Worm (Caenorhabditis elegans) whole organism, L2 larva: Measurements from ENCODE around the gene ssna-1.

Experiments
- F13H6.1 ChIP-seq: sonication (generic microtip); optimal IDR thresholded peaks from 2 replicates; lab custom pipeline; 2016; ENCODE audit warnings: missing genetic modification characterization, missing compliant biosample characterization
- R02D3.7 ChIP-seq: fragments of 150-350 bp; optimal IDR thresholded peaks from 2 replicates; lab custom pipeline; 2014; ENCODE audit warnings: missing biosample characterization, missing genetic modification characterization
- ama-1 ChIP-seq: fragments of 150-350 bp; optimal IDR thresholded peaks from 2 replicates; lab custom pipeline; 2018; ENCODE audit warnings: inconsistent platforms
- dmd-4 ChIP-seq: sonication (generic microtip); optimal IDR thresholded peaks from 2 replicates; lab custom pipeline; 2017; ENCODE audit warnings: missing biosample characterization, missing genetic modification characterization
- elt-1 ChIP-seq: fragments of 150-350 bp; optimal IDR thresholded peaks from 2 replicates; lab custom pipeline; 2014; ENCODE audit warnings: missing biosample characterization, missing genetic modification characterization
- lin-13 ChIP-seq: fragments of 150-350 bp; optimal IDR thresholded peaks from 2 replicates; lab custom pipeline; 2014; ENCODE audit warnings: missing biosample characterization, missing genetic modification reagents, missing genetic modification characterization
- lin-39 ChIP-seq: fragments of 150-350 bp; optimal IDR thresholded peaks from 2 replicates; lab custom pipeline; 2014; ENCODE audit warnings: missing biosample characterization, missing genetic modification reagents, missing genetic modification characterization
- lsy-2 ChIP-seq, 2 experiments: fragments of 150-350 bp in 1 of 2; sonication (generic microtip) in 1 of 2; optimal IDR thresholded peaks; 2 replicates each; lab custom pipeline; 2014 to 2017; ENCODE audit warnings: missing biosample characterization in 2 of 2, missing genetic modification characterization in 2 of 2
- nhr-237 ChIP-seq: fragments of 150-350 bp; optimal IDR thresholded peaks from 2 replicates; lab custom pipeline; 2014; ENCODE audit warnings: missing biosample characterization, missing genetic modification characterization
- nhr-6 ChIP-seq: fragments of 150-350 bp; optimal IDR thresholded peaks from 2 replicates; lab custom pipeline; 2014; ENCODE audit warnings: missing biosample characterization, missing genetic modification characterization
- nhr-77 ChIP-seq: fragments of 150-350 bp; optimal IDR thresholded peaks from 2 replicates; lab custom pipeline; 2014; ENCODE audit warnings: missing biosample characterization, missing genetic modification characterization
- ztf-11 ChIP-seq: sonication (generic microtip); optimal IDR thresholded peaks from 2 replicates; lab custom pipeline; 2017; ENCODE audit warnings: missing biosample characterization, missing genetic modification characterization
- ztf-4 ChIP-seq: fragments of 150-350 bp; optimal IDR thresholded peaks from 2 replicates; lab custom pipeline; 2014; ENCODE audit warnings: missing biosample characterization, missing genetic modification characterization

- TF ChIP-seq lin-39 (tag; lab: Kevin White, UChicago) (no peak), lsy-2 (tag; optimal IDR thresholded peaks at IDR 0.05; lab: Kevin White, UChicago) (no peak), ztf-11 (tag; lab: Kevin White, UChicago) (no peak), R02D3.7 (tag; lab: Kevin White, UChicago) (no peak), nhr-77 (tag; lab: Kevin White, UChicago) (no peak), ama-1 (lab: Kevin White, UChicago) (no peak), nhr-6 (tag; lab: Kevin White, UChicago) (no peak), lin-13 (GFP tag; lab: Kevin White, UChicago) (no peak), ztf-4 (tag; lab: Kevin White, UChicago) (no peak), dmd-4 (tag; lab: Kevin White, UChicago) (no peak), elt-1 (tag; lab: Kevin White, UChicago) (no peak), F13H6.1 (tag; lab: Kevin White, UChicago) (no peak), nhr-237 (no peak)
Observed at ce11 chrIV:425995-426394, 38.1 kb downstream of the ssna-1 start, which contains the start of gene garr-1.
